Fruit fly (Drosophila melanogaster) whole organism, embryonic: Measurements from ENCODE around the gene CG5938.

ENCODE experiments used
- B-H2 ChIP-seq: fragments of 200-800 bp; sonication (Bioruptor generic); optimal IDR thresholded peaks from 2 replicates; lab custom pipeline; 2018; ENCODE audit warnings: missing biosample characterization, mild to moderate bottlenecking, missing genetic modification characterization
- CG11695 ChIP-seq: fragments of 200-800 bp; sonication (Bioruptor generic); IDR thresholded peaks from 3 replicates; pipeline ENCODE4 v1.3.6; 2022; ENCODE audit warnings: missing biosample characterization, missing genetic modification characterization
- CG12155 ChIP-seq: fragments of 200-800 bp; sonication (Bioruptor generic); optimal IDR thresholded peaks from 3 replicates; lab custom pipeline; 2016; ENCODE audit warnings: missing biosample characterization, missing genetic modification characterization
- CG12299 ChIP-seq: fragments of 200-800 bp; sonication (Bioruptor generic); optimal IDR thresholded peaks from 2 replicates; lab custom pipeline; 2018; ENCODE audit warnings: missing biosample characterization, mild to moderate bottlenecking, missing genetic modification characterization
- CG12769 ChIP-seq: fragments of 200-800 bp; sonication (Bioruptor generic); optimal IDR thresholded peaks from 2 replicates; lab custom pipeline; 2019; ENCODE audit warnings: missing biosample characterization, mild to moderate bottlenecking, missing genetic modification characterization, moderate library complexity
- CG13424 ChIP-seq: fragments of 200-800 bp; sonication (Bioruptor generic); optimal IDR thresholded peaks from 2 replicates; lab custom pipeline; 2019; ENCODE audit warnings: missing biosample characterization, mild to moderate bottlenecking, missing genetic modification characterization, moderate library complexity
- CG15073 ChIP-seq: fragments of 200-800 bp; sonication (Bioruptor generic); optimal IDR thresholded peaks from 2 replicates; lab custom pipeline; 2016; ENCODE audit warnings: missing biosample characterization, missing genetic modification characterization
- CG15601 ChIP-seq: fragments of 200-800 bp; sonication (Bioruptor generic); optimal IDR thresholded peaks from 3 replicates; lab custom pipeline; 2019; ENCODE audit warnings: missing biosample characterization, mild to moderate bottlenecking, missing genetic modification characterization, moderate library complexity
- CG17328 ChIP-seq: fragments of 200-800 bp; sonication (Bioruptor generic); IDR thresholded peaks from 2 replicates; pipeline ENCODE4 v1.3.6; 2022; ENCODE audit warnings: missing biosample characterization, missing genetic modification characterization
- CG2120 ChIP-seq: fragments of 200-800 bp; sonication (Bioruptor generic); optimal IDR thresholded peaks from 3 replicates; lab custom pipeline; 2016; ENCODE audit warnings: missing biosample characterization, missing genetic modification characterization
- CG3163 ChIP-seq: fragments of 200-800 bp; sonication (Bioruptor generic); optimal IDR thresholded peaks from 3 replicates; lab custom pipeline; 2016; ENCODE audit warnings: missing biosample characterization, missing genetic modification characterization
- CG32532 ChIP-seq: fragments of 200-800 bp; sonication (Bioruptor generic); IDR thresholded peaks from 2 replicates; pipeline ENCODE4 v1.3.6; 2022; ENCODE audit warnings: missing biosample characterization, missing genetic modification characterization
- CG32767 ChIP-seq: fragments of 200-800 bp; sonication (Bioruptor generic); IDR thresholded peaks from 2 replicates; pipeline ENCODE4 v1.3.6; 2022; ENCODE audit warnings: missing biosample characterization, missing genetic modification characterization
- CG3281 ChIP-seq: fragments of 200-800 bp; sonication (Bioruptor generic); optimal IDR thresholded peaks from 3 replicates; lab custom pipeline; 2017; ENCODE audit warnings: missing biosample characterization, mild to moderate bottlenecking, missing genetic modification characterization
- CG33557 ChIP-seq: fragments of 200-800 bp; sonication (Bioruptor generic); optimal IDR thresholded peaks from 2 replicates; lab custom pipeline; 2019; ENCODE audit warnings: missing biosample characterization, mild to moderate bottlenecking, missing genetic modification characterization, moderate library complexity
- CG4360 ChIP-seq: fragments of 200-800 bp; sonication (Bioruptor generic); IDR thresholded peaks from 2 replicates; pipeline ENCODE4 v1.3.6; 2022; ENCODE audit warnings: missing biosample characterization, missing genetic modification characterization
- CG4707 ChIP-seq: fragments of 200-800 bp; sonication (Bioruptor generic); optimal IDR thresholded peaks from 2 replicates; lab custom pipeline; 2018; ENCODE audit warnings: missing biosample characterization, mild to moderate bottlenecking, missing genetic modification characterization, moderate library complexity
- CG7556 ChIP-seq: fragments of 200-800 bp; sonication (Bioruptor generic); optimal IDR thresholded peaks from 2 replicates; lab custom pipeline; 2017; ENCODE audit warnings: missing biosample characterization, mild to moderate bottlenecking, missing genetic modification characterization
- CG7745 ChIP-seq: fragments of 200-800 bp; sonication (Bioruptor generic); optimal IDR thresholded peaks from 2 replicates; lab custom pipeline; 2018; ENCODE audit warnings: missing biosample characterization, mild to moderate bottlenecking, missing genetic modification characterization, moderate library complexity
- CG7987 ChIP-seq: fragments of 200-800 bp; sonication (Bioruptor generic); optimal IDR thresholded peaks from 2 replicates; lab custom pipeline; 2018; ENCODE audit warnings: missing biosample characterization, mild to moderate bottlenecking, missing genetic modification characterization, moderate library complexity
- CG9215 ChIP-seq: fragments of 200-800 bp; sonication (Bioruptor generic); IDR thresholded peaks from 2 replicates; pipeline ENCODE4 v1.3.6; 2022; ENCODE audit warnings: missing biosample characterization, missing genetic modification characterization
- CTCF ChIP-seq: fragments of 200-800 bp; sonication (Bioruptor generic); optimal IDR thresholded peaks from 2 replicates; lab custom pipeline; 2017; ENCODE audit warnings: missing biosample characterization, mild to moderate bottlenecking, missing genetic modification characterization, moderate library complexity
- CoRest ChIP-seq: fragments of 200-800 bp; sonication (Bioruptor generic); optimal IDR thresholded peaks from 3 replicates; lab custom pipeline; 2018; ENCODE audit warnings: missing biosample characterization, mild to moderate bottlenecking, missing genetic modification characterization, moderate library complexity
- Dref ChIP-seq: fragments of 200-800 bp; sonication (Bioruptor generic); IDR thresholded peaks from 2 replicates; pipeline ENCODE4 v1.3.6; 2022; ENCODE audit warnings: missing biosample characterization, missing genetic modification characterization
- Fer1 ChIP-seq: fragments of 200-800 bp; sonication (Bioruptor generic); optimal IDR thresholded peaks from 2 replicates; lab custom pipeline; 2017; ENCODE audit warnings: missing biosample characterization, mild to moderate bottlenecking, missing genetic modification characterization
- Hr51 ChIP-seq, 2 experiments: fragments of 200-800 bp; sonication (Bioruptor generic); optimal IDR thresholded peaks; 2 replicates in 1 of 2; 3 replicates in 1 of 2; lab custom pipeline; 2016 to 2018; ENCODE audit warnings: missing biosample characterization in 2 of 2, missing genetic modification characterization in 2 of 2, mild to moderate bottlenecking in 1 of 2, moderate library complexity in 1 of 2
- Hsf ChIP-seq: fragments of 200-800 bp; sonication (Bioruptor generic); optimal IDR thresholded peaks from 3 replicates; lab custom pipeline; 2016; ENCODE audit warnings: missing biosample characterization, missing genetic modification characterization
- Jarid2 ChIP-seq: fragments of 200-800 bp; sonication (Bioruptor generic); optimal IDR thresholded peaks from 3 replicates; lab custom pipeline; 2017; ENCODE audit warnings: mild to moderate bottlenecking, missing biosample characterization, missing genetic modification reagents, missing genetic modification characterization
- Mad ChIP-seq: fragments of 200-800 bp; sonication (Bioruptor generic); optimal IDR thresholded peaks from 2 replicates; lab custom pipeline; 2016; ENCODE audit warnings: missing biosample characterization, missing genetic modification characterization
- Mes4 ChIP-seq: fragments of 200-800 bp; sonication (Bioruptor generic); optimal IDR thresholded peaks from 2 replicates; lab custom pipeline; 2016; ENCODE audit warnings: missing biosample characterization, missing genetic modification characterization
- Ptx1 ChIP-seq: fragments of 200-800 bp; sonication (Bioruptor generic); IDR thresholded peaks from 2 replicates; pipeline ENCODE4 v1.3.6; 2022; ENCODE audit warnings: missing biosample characterization, missing genetic modification characterization
- Sin3A ChIP-seq: fragments of >200 bp; optimal IDR thresholded peaks from 2 replicates; lab custom pipeline; 2018
- Sry-β ChIP-seq: fragments of 200-800 bp; sonication (Bioruptor generic); optimal IDR thresholded peaks from 2 replicates; lab custom pipeline; 2018; ENCODE audit warnings: missing biosample characterization, mild to moderate bottlenecking, missing genetic modification characterization, moderate library complexity
- Ssrp ChIP-seq: fragments of 200-800 bp; sonication (Bioruptor generic); optimal IDR thresholded peaks from 2 replicates; lab custom pipeline; 2018; ENCODE audit warnings: missing biosample characterization, mild to moderate bottlenecking, missing genetic modification characterization, moderate library complexity
- ara ChIP-seq: fragments of 200-800 bp; sonication (Bioruptor generic); IDR thresholded peaks from 2 replicates; pipeline ENCODE4 v1.3.6; 2022; ENCODE audit warnings: missing biosample characterization, missing genetic modification characterization
- ase ChIP-seq: fragments of 200-800 bp; sonication (Bioruptor generic); IDR thresholded peaks from 3 replicates; pipeline ENCODE4 v1.3.6; 2022; ENCODE audit warnings: missing biosample characterization, missing genetic modification characterization
- cas ChIP-seq: fragments of 200-800 bp; sonication (Bioruptor generic); IDR thresholded peaks from 2 replicates; pipeline ENCODE4 v1.3.6; 2022; ENCODE audit warnings: missing biosample characterization, missing genetic modification characterization
- disco-r ChIP-seq: fragments of 200-800 bp; sonication (Bioruptor generic); optimal IDR thresholded peaks from 2 replicates; lab custom pipeline; 2016; ENCODE audit warnings: missing biosample characterization, missing genetic modification characterization
- dpn ChIP-seq, 2 experiments: fragments of 200-800 bp; sonication (Bioruptor generic); optimal IDR thresholded peaks; 3 replicates each; lab custom pipeline; 2016; ENCODE audit warnings: missing biosample characterization in 2 of 2, missing genetic modification characterization in 2 of 2
- dysf ChIP-seq: fragments of 200-800 bp; sonication (Bioruptor generic); IDR thresholded peaks from 3 replicates; pipeline ENCODE4 v1.3.6; 2022; ENCODE audit warnings: missing biosample characterization, missing genetic modification characterization
- ind ChIP-seq: fragments of 200-800 bp; sonication (Bioruptor generic); optimal IDR thresholded peaks from 3 replicates; lab custom pipeline; 2016; ENCODE audit warnings: missing biosample characterization, missing genetic modification characterization
- jumu ChIP-seq: fragments of 200-800 bp; sonication (Bioruptor generic); optimal IDR thresholded peaks from 3 replicates; lab custom pipeline; 2016; ENCODE audit warnings: missing biosample characterization, missing genetic modification characterization
- klu ChIP-seq: fragments of 200-800 bp; sonication (Bioruptor generic); IDR thresholded peaks from 2 replicates; pipeline ENCODE4 v1.3.6; 2022; ENCODE audit warnings: missing biosample characterization, missing genetic modification characterization
- knrl ChIP-seq: fragments of 200-800 bp; sonication (Bioruptor generic); IDR thresholded peaks from 3 replicates; pipeline ENCODE4 v1.3.6; 2022; ENCODE audit warnings: missing biosample characterization, missing genetic modification characterization; ENCODE audit not compliant: partially characterized antibody
- lilli ChIP-seq: fragments of 200-800 bp; sonication (Bioruptor generic); optimal IDR thresholded peaks from 3 replicates; lab custom pipeline; 2016; ENCODE audit warnings: missing biosample characterization, missing genetic modification characterization
- pb ChIP-seq: fragments of 200-800 bp; sonication (Bioruptor generic); optimal IDR thresholded peaks from 3 replicates; lab custom pipeline; 2016; ENCODE audit warnings: missing biosample characterization, missing genetic modification characterization
- sd ChIP-seq: fragments of 200-800 bp; sonication (Bioruptor generic); optimal IDR thresholded peaks from 3 replicates; lab custom pipeline; 2018; ENCODE audit warnings: missing biosample characterization, mild to moderate bottlenecking, missing genetic modification characterization, moderate library complexity
- sna ChIP-seq: fragments of 200-800 bp; sonication (Bioruptor generic); IDR thresholded peaks from 2 replicates; pipeline ENCODE4 v1.3.6; 2022; ENCODE audit warnings: missing biosample characterization, missing genetic modification characterization; ENCODE audit not compliant: partially characterized antibody
- tup ChIP-seq: fragments of 200-800 bp; sonication (Bioruptor generic); optimal IDR thresholded peaks from 2 replicates; lab custom pipeline; 2016; ENCODE audit warnings: missing biosample characterization, mild to moderate bottlenecking, missing genetic modification characterization, moderate library complexity
- vvl ChIP-seq: fragments of 200-800 bp; sonication (Bioruptor generic); IDR thresholded peaks from 2 replicates; pipeline ENCODE4 v1.3.6; 2022; ENCODE audit warnings: missing biosample characterization, missing genetic modification characterization

Gene CG5938

dm6 chr3R:27281022-27281810, 6.6 kb downstream of the CG5938 start (continued):
- TF ChIP-seq knrl (GFP tag; lab: Robert Waterston, UW) = peak; percentile 58; the same call in 2 of the 3 replicates
- 0 out of 2 replicates have a peak, but pooled peaks have one; percentile 32 for TF ChIP-seq Dref (GFP tag; lab: Robert Waterston, UW)
- peak; percentile 92 to 98 for TF ChIP-seq dpn (GFP tag; optimal IDR thresholded peaks at IDR 0.05; lab: Kevin White, UChicago)
- TF ChIP-seq Hr51 (GFP tag; optimal IDR thresholded peaks at IDR 0.05; lab: Kevin White, UChicago) = peak; percentile 92 to 95
- TF ChIP-seq CG32532 (GFP tag; lab: Robert Waterston, UW) = peak; percentile 98
- TF ChIP-seq dysf (GFP tag; lab: Robert Waterston, UW) = peak; percentile 97
- peak; percentile 78 for TF ChIP-seq CG4360
- TF ChIP-seq ara (GFP tag; lab: Robert Waterston, UW) = peak; percentile 96
- TF ChIP-seq jumu (GFP tag; lab: Kevin White, UChicago) = peak; percentile 95
- peak; percentile 91 for TF ChIP-seq cas (GFP tag; lab: Robert Waterston, UW)
- TF ChIP-seq pb = peak; percentile 94
- TF ChIP-seq CG7556 (GFP tag; lab: Kevin White, UChicago) = peak; percentile 95
- TF ChIP-seq CG4707 (GFP tag; lab: Kevin White, UChicago) = peak; percentile 88
- TF ChIP-seq CG3281 (GFP tag; lab: Kevin White, UChicago) = peak; percentile 96
- peak; percentile 95 for TF ChIP-seq Mad
- peak; percentile 80 for TF ChIP-seq tup (GFP tag; lab: Kevin White, UChicago)
- peak; percentile 66 for TF ChIP-seq CTCF (GFP tag; lab: Kevin White, UChicago)
- peak; percentile 96 for TF ChIP-seq Hsf (GFP tag; lab: Kevin White, UChicago)
- peak; percentile 99 for TF ChIP-seq CG12769
- TF ChIP-seq CG9215 = peak; percentile 93
- TF ChIP-seq CG32767 (GFP tag; lab: Robert Waterston, UW) = peak; percentile 97
- peak; percentile 88 for TF ChIP-seq CG12299 (tag; lab: Kevin White, UChicago)
- peak; percentile 90 for TF ChIP-seq sd (tag; lab: Kevin White, UChicago)
- TF ChIP-seq ind (GFP tag; lab: Kevin White, UChicago) = peak; percentile 98
- TF ChIP-seq CG7745 = no peak
- TF ChIP-seq Fer1 (GFP tag; lab: Kevin White, UChicago) = peak; percentile 97
- TF ChIP-seq CG3163 (GFP tag; lab: Kevin White, UChicago) = peak; percentile 83
- TF ChIP-seq vvl (GFP tag; lab: Robert Waterston, UW) = peak; percentile 99
- TF ChIP-seq CG13424 (tag; lab: Kevin White, UChicago) = peak; percentile 91
- TF ChIP-seq Ptx1 (GFP tag; lab: Robert Waterston, UW) = peak; percentile 97
- peak; percentile 94 for TF ChIP-seq CoRest (tag; lab: Kevin White, UChicago)
- peak; percentile 98 for TF ChIP-seq CG2120 (GFP tag; lab: Kevin White, UChicago)
- peak; percentile 97 for TF ChIP-seq CG17328
- peak; percentile 98 for TF ChIP-seq CG12155
- TF ChIP-seq Ssrp (tag; lab: Kevin White, UChicago) = peak; percentile 91
- no peak for TF ChIP-seq Sin3A
- TF ChIP-seq Jarid2 = peak; percentile 83
- peak; percentile 86 for TF ChIP-seq klu (GFP tag; lab: Robert Waterston, UW)
- peak; percentile 96 for TF ChIP-seq ase
- TF ChIP-seq disco-r (GFP tag; lab: Kevin White, UChicago) = peak; percentile 89
- peak; percentile 92 for TF ChIP-seq Mes4
- peak; percentile 87 for TF ChIP-seq CG15601 (tag; lab: Kevin White, UChicago)
- peak; percentile 98 for TF ChIP-seq CG7987 (GFP tag; lab: Kevin White, UChicago)
- TF ChIP-seq B-H2 (GFP tag; lab: Kevin White, UChicago) = peak; percentile 73
- TF ChIP-seq CG33557 (GFP tag; lab: Kevin White, UChicago) = peak; percentile 15
- TF ChIP-seq Sry-β (GFP tag; lab: Kevin White, UChicago) = peak; percentile 13
- peak; percentile 77 for TF ChIP-seq CG15073 (GFP tag; lab: Kevin White, UChicago)
- TF ChIP-seq CG11695 (GFP tag; lab: Robert Waterston, UW) = peak; percentile 97
- no peak for TF ChIP-seq sna
- peak; percentile 98 for TF ChIP-seq lilli (GFP tag; lab: Kevin White, UChicago)
